Worm (Caenorhabditis elegans): Measurements from ENCODE around the gene F40A3.4.

ce11 chrV:7853900-7854299 lies 21.7 kb upstream of the F40A3.4 start:
- no peak for TF ChIP-seq tbp1 (GFP tag; optimal IDR thresholded peaks at IDR 0.05)
- no peak for TF ChIP-seq lsy-27 (tag; optimal IDR thresholded peaks at IDR 0.05; ENCODE audit: borderline replicate concordance, insufficient read depth)
- no peak for TF ChIP-seq B0336.3 (GFP tag; IDR thresholded peaks at IDR 0.05)
